Fruit fly (Drosophila melanogaster): ENCODE data around the gene CG3558.

Gene CG3558

DNA sequence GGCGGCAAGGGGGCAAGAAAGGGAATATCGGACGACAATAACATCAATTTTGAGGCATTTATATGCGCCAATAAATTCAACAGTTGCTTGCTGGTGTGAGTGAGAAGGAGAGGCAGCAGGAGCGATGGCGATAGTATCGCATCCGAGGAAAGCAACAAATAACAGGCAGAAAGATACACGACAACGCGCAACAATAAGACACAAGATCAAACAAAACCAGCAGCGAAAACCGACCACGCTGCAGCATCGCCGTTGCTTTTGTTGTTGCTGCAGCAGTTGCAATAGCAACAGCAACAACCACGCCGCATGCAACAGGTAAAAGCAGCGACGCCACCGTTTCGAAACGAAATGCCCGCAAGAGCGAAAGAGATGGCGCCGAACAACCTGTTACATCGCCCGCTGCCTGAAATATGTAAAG, 7.9 kb downstream of the CG3558 start:
- TF ChIP-seq CG14711 (tag; optimal IDR thresholded peaks at IDR 0.05) (no peak), CG1620 (GFP tag; optimal IDR thresholded peaks at IDR 0.05) (no peak), Mnt (GFP tag; optimal IDR thresholded peaks at IDR 0.05) (no peak), kay (GFP tag; ENCODE audit: borderline replicate concordance) (no peak), CG7101 (tag; optimal IDR thresholded peaks at IDR 0.05) (no peak), CG7045 (GFP tag; optimal IDR thresholded peaks at IDR 0.05) (no peak), toe (GFP tag; optimal IDR thresholded peaks at IDR 0.05) (no peak), Crg-1 (GFP tag; optimal IDR thresholded peaks at IDR 0.05) (no peak), cic (GFP tag; optimal IDR thresholded peaks at IDR 0.05) (no peak)

DNA sequence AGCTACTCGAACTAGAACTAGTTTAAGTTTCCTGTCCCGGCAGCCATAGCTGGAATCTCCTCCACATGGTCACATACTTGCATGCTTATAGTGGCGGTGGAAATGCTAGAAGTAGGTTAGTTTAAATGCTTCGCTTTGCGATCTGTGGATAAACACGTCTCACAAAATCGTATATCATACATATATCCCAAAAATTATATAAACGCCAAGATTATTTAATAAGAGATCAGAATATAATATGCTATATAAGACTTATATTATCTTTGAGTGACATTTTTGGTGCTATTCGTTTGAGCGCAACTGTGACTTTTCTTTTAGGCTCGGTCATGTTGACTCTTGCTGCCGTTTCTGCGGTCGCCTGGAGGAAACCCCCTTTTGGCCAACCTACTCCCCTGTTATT, 9.3 kb downstream of the CG3558 start:
- no peak for TF ChIP-seq CG7045 (GFP tag; optimal IDR thresholded peaks at IDR 0.05)
- no peak for TF ChIP-seq Mnt (GFP tag; optimal IDR thresholded peaks at IDR 0.05)
- TF ChIP-seq CG1620 (GFP tag; optimal IDR thresholded peaks at IDR 0.05) = no peak
- no peak for TF ChIP-seq pad (GFP tag; optimal IDR thresholded peaks at IDR 0.05)
- TF ChIP-seq cnc (optimal IDR thresholded peaks at IDR 0.05) = no peak
- TF ChIP-seq CG12768 (GFP tag; optimal IDR thresholded peaks at IDR 0.05) = no peak
- no peak for TF ChIP-seq CG11617 (GFP tag; optimal IDR thresholded peaks at IDR 0.05)
- no peak for TF ChIP-seq CG7101 (tag; optimal IDR thresholded peaks at IDR 0.05)
- TF ChIP-seq CG5204 (GFP tag; optimal IDR thresholded peaks at IDR 0.05) = no peak
- no peak for TF ChIP-seq CG33017 (tag; optimal IDR thresholded peaks at IDR 0.05)

DNA sequence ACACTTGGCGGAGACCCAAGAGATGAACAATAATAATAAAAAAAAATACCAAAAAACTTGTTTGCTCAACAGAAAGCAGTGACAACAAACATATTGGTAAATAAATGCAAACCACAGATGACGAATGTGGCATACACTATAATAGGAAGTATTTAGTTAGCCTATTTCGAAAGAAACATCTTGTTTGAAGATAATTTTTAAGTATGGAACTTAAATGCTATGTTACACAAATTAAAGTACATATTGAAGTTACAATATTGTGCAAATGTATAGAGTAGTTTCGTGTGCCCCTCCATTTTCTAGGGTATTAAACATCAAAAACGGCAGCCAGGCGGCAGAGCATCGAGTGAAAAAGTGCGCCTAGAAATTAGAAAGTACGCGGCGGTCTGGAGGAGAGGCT, 10.7 kb downstream of the CG3558 start:
- TF ChIP-seq CG7045 (GFP tag; optimal IDR thresholded peaks at IDR 0.05) = no peak
- no peak for TF ChIP-seq Hr96 (GFP tag; optimal IDR thresholded peaks at IDR 0.05)
- no peak for TF ChIP-seq bab1 (GFP tag; optimal IDR thresholded peaks at IDR 0.05)
- TF ChIP-seq Clk (GFP tag; optimal IDR thresholded peaks at IDR 0.05) = no peak
- TF ChIP-seq tj (GFP tag; optimal IDR thresholded peaks at IDR 0.05) = no peak
- no peak for TF ChIP-seq Crg-1 (GFP tag; optimal IDR thresholded peaks at IDR 0.05)
- no peak for TF ChIP-seq toe (GFP tag; optimal IDR thresholded peaks at IDR 0.05)
- TF ChIP-seq Mnt (GFP tag; optimal IDR thresholded peaks at IDR 0.05) = no peak
- TF ChIP-seq CG11617 (GFP tag; optimal IDR thresholded peaks at IDR 0.05) = no peak
- no peak for TF ChIP-seq CG5204 (GFP tag; optimal IDR thresholded peaks at IDR 0.05)
- TF ChIP-seq CG1620 (GFP tag; optimal IDR thresholded peaks at IDR 0.05) = no peak
- no peak for TF ChIP-seq kay (GFP tag; ENCODE audit: borderline replicate concordance)

DNA sequence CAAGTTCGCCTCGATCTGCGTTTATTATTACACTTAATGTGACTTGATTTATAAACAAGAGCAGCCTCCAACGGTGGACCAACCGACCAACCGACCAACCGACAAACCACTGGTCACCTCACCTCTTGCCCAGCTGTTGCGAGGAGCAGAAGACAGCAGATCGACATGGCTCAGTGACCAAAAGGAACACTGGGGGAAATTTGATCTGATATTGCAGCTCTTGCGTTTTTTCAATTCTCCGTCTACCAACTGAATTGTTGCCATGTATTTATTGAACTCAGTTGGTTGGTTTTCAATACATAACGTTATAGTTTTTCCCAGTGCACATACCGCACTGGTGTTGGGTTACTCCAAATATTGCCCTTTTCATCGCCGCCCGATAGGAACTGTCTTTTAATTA, 11.9 kb downstream of the CG3558 start:
- TF ChIP-seq toe (GFP tag; optimal IDR thresholded peaks at IDR 0.05) (no peak), CG7045 (GFP tag; optimal IDR thresholded peaks at IDR 0.05) (no peak), pad (GFP tag; optimal IDR thresholded peaks at IDR 0.05) (no peak)

DNA sequence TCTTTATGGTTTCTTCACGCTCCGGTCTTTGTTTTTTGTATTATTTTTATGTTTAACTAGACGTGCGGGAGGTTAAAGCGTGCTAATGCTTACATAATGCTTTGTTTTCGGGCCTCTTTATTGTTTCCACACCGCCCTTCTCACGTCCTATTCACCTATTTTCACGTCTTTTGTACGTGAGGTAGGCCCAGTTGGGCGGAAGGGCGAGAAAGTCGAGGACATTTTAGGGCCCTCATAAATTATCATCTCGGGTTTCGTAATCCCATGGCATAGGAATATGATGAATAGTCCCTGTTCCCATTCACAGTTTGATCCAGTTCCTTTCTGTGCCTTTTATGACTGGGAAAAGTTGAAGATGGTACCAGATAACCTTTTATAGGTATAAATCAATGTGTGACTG, 12.8 kb downstream of the CG3558 start:
- TF ChIP-seq CG7045 (GFP tag; optimal IDR thresholded peaks at IDR 0.05) (no peak), CG5204 (GFP tag; optimal IDR thresholded peaks at IDR 0.05) (no peak), kay (GFP tag; ENCODE audit: borderline replicate concordance) (no peak), cnc (optimal IDR thresholded peaks at IDR 0.05) (no peak), toe (GFP tag; optimal IDR thresholded peaks at IDR 0.05) (no peak), pad (GFP tag; optimal IDR thresholded peaks at IDR 0.05) (no peak), CG12768 (GFP tag; optimal IDR thresholded peaks at IDR 0.05) (no peak), Clk (GFP tag; optimal IDR thresholded peaks at IDR 0.05) (no peak), cic (GFP tag; optimal IDR thresholded peaks at IDR 0.05) (no peak), CG14711 (tag; optimal IDR thresholded peaks at IDR 0.05) (no peak), tj (GFP tag; optimal IDR thresholded peaks at IDR 0.05) (no peak), CG11617 (GFP tag; optimal IDR thresholded peaks at IDR 0.05) (no peak), bab1 (GFP tag; optimal IDR thresholded peaks at IDR 0.05) (no peak), ovo (GFP tag; optimal IDR thresholded peaks at IDR 0.05) (no peak), Crg-1 (GFP tag; optimal IDR thresholded peaks at IDR 0.05) (no peak), CG7101 (tag; optimal IDR thresholded peaks at IDR 0.05) (no peak), CG33017 (tag; optimal IDR thresholded peaks at IDR 0.05) (no peak), CG1620 (GFP tag; optimal IDR thresholded peaks at IDR 0.05) (no peak), Hr96 (GFP tag; optimal IDR thresholded peaks at IDR 0.05) (no peak), Mnt (GFP tag; optimal IDR thresholded peaks at IDR 0.05) (no peak)

DNA sequence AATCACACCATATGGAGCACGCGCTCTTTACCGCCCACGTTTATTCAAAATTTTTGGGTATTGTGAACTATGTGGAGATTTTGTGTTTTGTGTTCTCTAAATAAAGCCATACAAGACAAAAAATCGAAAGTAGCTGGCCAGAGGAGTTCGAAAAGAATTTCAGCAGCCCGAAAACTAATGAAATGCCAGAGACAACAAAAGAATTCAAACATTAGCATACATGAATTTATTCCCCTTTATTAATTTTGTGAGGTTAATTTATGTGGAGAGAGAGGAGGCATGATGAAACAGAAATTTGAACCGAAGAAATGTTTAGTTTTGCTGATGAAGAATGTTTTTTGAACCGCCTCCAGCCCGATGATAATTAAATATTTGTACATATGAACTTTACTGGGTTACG, 13.5 kb downstream of the CG3558 start:
- TF ChIP-seq CG33017 (tag; optimal IDR thresholded peaks at IDR 0.05) (no peak), cic (GFP tag; optimal IDR thresholded peaks at IDR 0.05) (no peak), CG11617 (GFP tag; optimal IDR thresholded peaks at IDR 0.05) (no peak), CG1620 (GFP tag; optimal IDR thresholded peaks at IDR 0.05) (no peak), pad (GFP tag; optimal IDR thresholded peaks at IDR 0.05) (no peak), ovo (GFP tag; optimal IDR thresholded peaks at IDR 0.05) (no peak), Clk (GFP tag; optimal IDR thresholded peaks at IDR 0.05) (no peak), Crg-1 (GFP tag; optimal IDR thresholded peaks at IDR 0.05) (no peak), CG5204 (GFP tag; optimal IDR thresholded peaks at IDR 0.05) (no peak), Hr96 (GFP tag; optimal IDR thresholded peaks at IDR 0.05) (no peak), cnc (optimal IDR thresholded peaks at IDR 0.05) (no peak)

DNA sequence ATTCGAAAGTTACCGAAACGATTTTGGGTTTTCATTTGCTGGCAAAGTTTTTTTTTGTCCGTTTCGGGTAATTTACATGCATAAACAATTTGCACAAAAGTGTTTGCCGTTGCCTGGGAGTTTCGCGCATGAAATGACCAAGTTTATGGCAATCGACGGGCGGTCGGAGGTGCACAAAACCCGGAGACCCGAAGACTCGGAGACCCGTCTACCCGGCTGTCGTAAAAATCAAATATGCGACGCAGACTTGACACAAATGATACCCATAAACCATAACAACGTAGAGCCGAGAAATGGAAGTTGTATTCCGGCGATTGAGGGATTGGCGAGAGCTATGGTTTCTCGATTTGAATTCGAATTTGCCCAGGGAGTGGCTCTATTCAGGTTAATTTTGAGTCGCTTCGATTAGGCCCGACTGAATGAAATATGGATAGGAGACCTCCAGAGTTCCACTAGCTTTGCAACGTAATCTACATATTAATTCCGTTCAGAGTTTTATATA, 14.3 kb downstream of the CG3558 start:
- no peak for TF ChIP-seq CG14711 (tag; optimal IDR thresholded peaks at IDR 0.05)
- TF ChIP-seq kay (GFP tag; ENCODE audit: borderline replicate concordance) = no peak
- TF ChIP-seq CG7045 (GFP tag; optimal IDR thresholded peaks at IDR 0.05) = no peak
- no peak for TF ChIP-seq CG33017 (tag; optimal IDR thresholded peaks at IDR 0.05)
- TF ChIP-seq toe (GFP tag; optimal IDR thresholded peaks at IDR 0.05) = no peak
- TF ChIP-seq cnc (optimal IDR thresholded peaks at IDR 0.05) = no peak
- no peak for TF ChIP-seq Clk (GFP tag; optimal IDR thresholded peaks at IDR 0.05)
- TF ChIP-seq CG5204 (GFP tag; optimal IDR thresholded peaks at IDR 0.05) = no peak
- no peak for TF ChIP-seq CG11617 (GFP tag; optimal IDR thresholded peaks at IDR 0.05)
- no peak for TF ChIP-seq tj (GFP tag; optimal IDR thresholded peaks at IDR 0.05)
- no peak for TF ChIP-seq CG7101 (tag; optimal IDR thresholded peaks at IDR 0.05)
